Worm (Caenorhabditis elegans) whole organism, L4/young adult: Measurements from ENCODE around the gene ilkp-1.

Experiments used
- W03F9.2 ChIP-seq: fragments of 150-350 bp; optimal IDR thresholded peaks from 2 replicates; lab custom pipeline; 2014; ENCODE audit warnings: missing biosample characterization, missing genetic modification characterization
- dao-5 ChIP-seq: sonication (generic microtip); optimal IDR thresholded peaks from 2 replicates; lab custom pipeline; 2016; ENCODE audit warnings: missing genotype, missing genetic modification characterization, moderate library complexity, missing compliant biosample characterization
- him-1 ChIP-seq: sonication (generic microtip); optimal IDR thresholded peaks from 2 replicates; lab custom pipeline; 2016; ENCODE audit warnings: missing genotype, missing genetic modification reagents, missing genetic modification characterization, missing compliant biosample characterization

DNA sequence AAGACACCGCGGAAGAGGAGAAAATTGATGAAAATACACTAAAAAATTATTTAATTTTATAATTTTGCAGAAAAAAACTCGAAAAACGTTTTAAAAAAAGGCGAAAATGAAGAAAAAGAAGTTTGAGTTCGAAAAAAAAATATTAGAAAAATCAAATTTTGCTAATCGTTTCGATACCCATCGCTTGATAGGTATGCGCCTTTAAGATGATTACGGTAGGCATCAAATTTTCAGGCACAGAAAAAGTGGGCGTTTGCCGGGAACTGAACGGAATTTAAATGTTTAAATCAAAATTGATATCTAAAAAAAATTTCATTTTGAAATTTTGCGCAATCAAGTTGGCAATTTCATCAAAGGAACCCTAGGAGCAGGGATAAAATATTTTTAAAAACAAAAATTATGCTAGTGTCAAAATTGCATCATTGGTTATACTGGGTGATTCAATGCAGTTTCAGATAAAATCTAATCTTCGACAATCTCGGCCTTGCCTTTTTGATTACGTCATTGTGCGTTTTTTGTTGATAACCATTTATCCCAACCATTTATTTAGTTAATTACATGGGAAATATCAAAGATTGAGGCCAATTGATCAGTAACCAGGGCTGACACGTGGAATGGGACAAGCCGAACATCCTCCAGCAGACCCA, 6.4 kb upstream of the ilkp-1 start:
- TF ChIP-seq him-1 (no peak), dao-5 (tag; lab: Kevin White, UChicago) (no peak), W03F9.2 (tag; lab: Kevin White, UChicago) (no peak)
